Worm (Caenorhabditis elegans): Measurements from ENCODE around the gene rgef-1.

Gene rgef-1

ce11 chrV:9549459-9549858 is 12.0 kb downstream of the rgef-1 start, which contains the start of gene nstp-10 (continued):
- no peak for TF ChIP-seq nhr-90 (tag; optimal IDR thresholded peaks at IDR 0.05; ENCODE audit: poor library complexity)
- TF ChIP-seq snu-23 (GFP tag; optimal IDR thresholded peaks at IDR 0.05): peak; percentile 67
- TF ChIP-seq unc-86 (tag; optimal IDR thresholded peaks at IDR 0.05): peak; percentile 35
- no peak for TF ChIP-seq lin-39 (tag; optimal IDR thresholded peaks at IDR 0.05)
- peak; percentile 50 for TF ChIP-seq nhr-19 (GFP tag; conservative IDR thresholded peaks at IDR 0.05)
- peak; percentile 7 for TF ChIP-seq jun-1 (tag; optimal IDR thresholded peaks at IDR 0.05)
- peak; percentile 16 for TF ChIP-seq lin-13 (GFP tag; optimal IDR thresholded peaks at IDR 0.05)
- peak; percentile 54 for TF ChIP-seq nhr-71 (tag; optimal IDR thresholded peaks at IDR 0.05)
- no peak for TF ChIP-seq mdl-1 (tag; optimal IDR thresholded peaks at IDR 0.05)
- peak; percentile 12 for TF ChIP-seq fos-1 (tag; optimal IDR thresholded peaks at IDR 0.05)
- peak; percentile 12 to 46 (median 43) for TF ChIP-seq dpl-1 (GFP tag; optimal IDR thresholded peaks at IDR 0.05)
- no peak for TF ChIP-seq ceh-63 (GFP tag; optimal IDR thresholded peaks at IDR 0.05)
- TF ChIP-seq ceh-82 (tag; optimal IDR thresholded peaks at IDR 0.05): peak in 1 of 3 experiments; percentile 31

- peak; percentile 99 for TF ChIP-seq egl-13 (tag; optimal IDR thresholded peaks at IDR 0.05)
- TF ChIP-seq nhr-12 (tag; optimal IDR thresholded peaks at IDR 0.05): peak; percentile 63
- TF ChIP-seq lin-15B (tag; optimal IDR thresholded peaks at IDR 0.05): peak; percentile 92
- TF ChIP-seq ztf-11 (tag; optimal IDR thresholded peaks at IDR 0.05): peak in 1 of 2 experiments; percentile 89
- peak; percentile 89 to 95 for TF ChIP-seq lin-35 (GFP tag; optimal IDR thresholded peaks at IDR 0.05)
- TF ChIP-seq blmp-1 (tag; optimal IDR thresholded peaks at IDR 0.05): peak; percentile 96
- peak; percentile 97 for TF ChIP-seq nhr-11 (tag; optimal IDR thresholded peaks at IDR 0.05)
- no peak for TF ChIP-seq ets-5 (GFP tag; IDR thresholded peaks at IDR 0.05)
- TF ChIP-seq nhr-77 (tag; optimal IDR thresholded peaks at IDR 0.05): peak; percentile 99
- peak; percentile 65 for TF ChIP-seq nhr-28 (tag; optimal IDR thresholded peaks at IDR 0.05)
- TF ChIP-seq zip-4 (GFP tag; optimal IDR thresholded peaks at IDR 0.05): peak; percentile 92
- peak; percentile 99 for TF ChIP-seq dsc-1 (tag; optimal IDR thresholded peaks at IDR 0.05)
- TF ChIP-seq pqm-1 (tag; optimal IDR thresholded peaks at IDR 0.05): peak; percentile 85
- peak; percentile 88 for TF ChIP-seq unc-62 (GFP tag; optimal IDR thresholded peaks at IDR 0.05)
- peak; percentile 92 for TF ChIP-seq mef-2 (tag; optimal IDR thresholded peaks at IDR 0.05)
- peak; percentile 99 for TF ChIP-seq snu-23 (GFP tag; optimal IDR thresholded peaks at IDR 0.05)
- TF ChIP-seq unc-86 (tag; optimal IDR thresholded peaks at IDR 0.05): peak; percentile 98
- TF ChIP-seq egl-27 (tag; optimal IDR thresholded peaks at IDR 0.05): peak; percentile 83
- peak; percentile 93 to 96 for TF ChIP-seq efl-1 (optimal IDR thresholded peaks at IDR 0.05)
- peak; percentile 81 to 99 for TF ChIP-seq efl-1 (GFP tag; optimal IDR thresholded peaks at IDR 0.05 in 1 of 2)
- peak; percentile 99 for TF ChIP-seq nhr-85 (tag)
- TF ChIP-seq F16B12.6 (tag; optimal IDR thresholded peaks at IDR 0.05): peak; percentile 76
- no peak for TF ChIP-seq alr-1 (tag; optimal IDR thresholded peaks at IDR 0.05; ENCODE audit: borderline replicate concordance)
- TF ChIP-seq irx-1 (tag; optimal IDR thresholded peaks at IDR 0.05): peak; percentile 95
- peak; percentile 92 for TF ChIP-seq sup-37 (GFP tag; optimal IDR thresholded peaks at IDR 0.05)
- TF ChIP-seq hlh-4 (tag; optimal IDR thresholded peaks at IDR 0.05): no peak
- peak; percentile 62 for TF ChIP-seq C34B4.2 (tag; optimal IDR thresholded peaks at IDR 0.05)
- TF ChIP-seq lin-14 (GFP tag; optimal IDR thresholded peaks at IDR 0.05): peak; percentile 100
- peak; percentile 100 for TF ChIP-seq fkh-8 (tag; optimal IDR thresholded peaks at IDR 0.05)
- peak; percentile 97 to 99 (median 99) for TF ChIP-seq ceh-82 (tag; optimal IDR thresholded peaks at IDR 0.05)
- peak; percentile 98 for TF ChIP-seq grh-1 (GFP tag; IDR thresholded peaks at IDR 0.05)
- TF ChIP-seq elt-3 (tag; optimal IDR thresholded peaks at IDR 0.05): peak; percentile 78 to 99 (median 98)
- peak; percentile 97 for TF ChIP-seq fos-1 (tag; optimal IDR thresholded peaks at IDR 0.05)
- peak; percentile 96 for TF ChIP-seq ceh-8 (GFP tag; optimal IDR thresholded peaks at IDR 0.05)
- TF ChIP-seq tbx-2 (tag; optimal IDR thresholded peaks at IDR 0.05): peak; percentile 98
- TF ChIP-seq rnt-1 (tag; optimal IDR thresholded peaks at IDR 0.05): peak; percentile 98
- peak; percentile 99 for TF ChIP-seq mep-1 (tag; optimal IDR thresholded peaks at IDR 0.05)
- peak; percentile 90 for TF ChIP-seq ama-1 (optimal IDR thresholded peaks at IDR 0.05)
- peak; percentile 99 for TF ChIP-seq ceh-88 (GFP tag; IDR thresholded peaks at IDR 0.05)
- no peak for TF ChIP-seq Y116A8C.19 (tag; optimal IDR thresholded peaks at IDR 0.05; ENCODE audit: borderline replicate concordance)
- TF ChIP-seq zag-1 (tag; optimal IDR thresholded peaks at IDR 0.05): peak; percentile 91
- peak; percentile 2 for TF ChIP-seq ces-1 (GFP tag; optimal IDR thresholded peaks at IDR 0.05)
Measured at ce11 chrV:9546860-9547269, 14.6 kb downstream of the rgef-1 start, which contains the start of gene his-37. Gene his-37 (plus strand): TSS chrV:9547105.
